Fruit fly (Drosophila melanogaster) whole organism, embryonic: ENCODE measurements around the gene Ntf-2r.

Experiments
- ATbp ChIP-seq: fragments of 200-800 bp; sonication (Bioruptor generic); optimal IDR thresholded peaks from 2 replicates; lab custom pipeline; 2017; ENCODE audit warnings: missing biosample characterization, mild to moderate bottlenecking, missing genetic modification characterization, missing genetic modification reagents
- Blimp-1 ChIP-seq: fragments of 200-800 bp; sonication (Bioruptor generic); optimal IDR thresholded peaks from 3 replicates; lab custom pipeline; 2018; ENCODE audit warnings: missing biosample characterization, missing genetic modification characterization, mild to moderate bottlenecking, moderate library complexity, missing genetic modification reagents
- C15 ChIP-seq: fragments of 200-800 bp; sonication (Bioruptor generic); IDR thresholded peaks from 3 replicates; pipeline ENCODE4 v1.3.6; 2022; ENCODE audit warnings: missing biosample characterization, missing genetic modification characterization
- CG10431 ChIP-seq: fragments of 200-800 bp; sonication (Bioruptor generic); optimal IDR thresholded peaks from 3 replicates; lab custom pipeline; 2018; ENCODE audit warnings: missing biosample characterization, mild to moderate bottlenecking, missing genetic modification characterization
- CG11398 ChIP-seq: fragments of 200-800 bp; sonication (Bioruptor generic); optimal IDR thresholded peaks from 2 replicates; lab custom pipeline; 2016; ENCODE audit warnings: missing biosample characterization, missing genetic modification characterization
- CG12299 ChIP-seq: fragments of 200-800 bp; sonication (Bioruptor generic); optimal IDR thresholded peaks from 2 replicates; lab custom pipeline; 2018; ENCODE audit warnings: missing biosample characterization, mild to moderate bottlenecking, missing genetic modification characterization
- CG1233 ChIP-seq: fragments of 200-800 bp; sonication (Bioruptor generic); optimal IDR thresholded peaks from 4 replicates; lab custom pipeline; 2018; ENCODE audit warnings: missing biosample characterization, mild to moderate bottlenecking, missing genetic modification characterization
- CG12942 ChIP-seq: fragments of 200-800 bp; sonication (Bioruptor generic); optimal IDR thresholded peaks from 3 replicates; lab custom pipeline; 2016; ENCODE audit warnings: missing biosample characterization, missing genetic modification characterization
- CG13287 ChIP-seq: fragments of 200-800 bp; sonication (Bioruptor generic); IDR thresholded peaks from 2 replicates; pipeline ENCODE4 v1.3.6; 2022; ENCODE audit warnings: missing biosample characterization, missing genetic modification characterization; ENCODE audit not compliant: partially characterized antibody
- CG13624 ChIP-seq: fragments of 200-800 bp; sonication (Bioruptor generic); optimal IDR thresholded peaks from 2 replicates; lab custom pipeline; 2016; ENCODE audit warnings: missing biosample characterization, missing genetic modification characterization
- CG15514 ChIP-seq: fragments of 200-800 bp; sonication (Bioruptor generic); optimal IDR thresholded peaks from 3 replicates; lab custom pipeline; 2017; ENCODE audit warnings: missing biosample characterization, missing genetic modification characterization, mild to moderate bottlenecking, moderate library complexity, missing genetic modification reagents
- CG1602 ChIP-seq: fragments of 200-800 bp; sonication (Bioruptor generic); optimal IDR thresholded peaks from 3 replicates; lab custom pipeline; 2016; ENCODE audit warnings: missing biosample characterization, missing genetic modification characterization
- CG1603 ChIP-seq: fragments of 200-800 bp; sonication (Bioruptor generic); optimal IDR thresholded peaks from 2 replicates; lab custom pipeline; 2019; ENCODE audit warnings: missing biosample characterization, mild to moderate bottlenecking, missing genetic modification characterization, moderate library complexity
- CG16813 ChIP-seq: fragments of 200-800 bp; sonication (Bioruptor generic); IDR thresholded peaks from 3 replicates; pipeline ENCODE4 v1.3.6; 2022; ENCODE audit warnings: missing biosample characterization, missing genetic modification characterization; ENCODE audit not compliant: partially characterized antibody
- CG2199 ChIP-seq: fragments of 200-800 bp; sonication (Bioruptor generic); IDR thresholded peaks from 3 replicates; pipeline ENCODE4 v1.3.6; 2022; ENCODE audit warnings: missing biosample characterization, missing genetic modification characterization
- CG33213 ChIP-seq: fragments of 200-800 bp; sonication (Bioruptor generic); optimal IDR thresholded peaks from 3 replicates; lab custom pipeline; 2016; ENCODE audit warnings: missing biosample characterization, missing genetic modification characterization
- CG9817 ChIP-seq: fragments of 200-800 bp; sonication (Bioruptor generic); optimal IDR thresholded peaks from 2 replicates; lab custom pipeline; 2018; ENCODE audit warnings: missing biosample characterization, mild to moderate bottlenecking, missing genetic modification characterization, moderate library complexity
- CTCF ChIP-seq: fragments of 200-800 bp; sonication (Bioruptor generic); optimal IDR thresholded peaks from 2 replicates; lab custom pipeline; 2017; ENCODE audit warnings: missing biosample characterization, mild to moderate bottlenecking, missing genetic modification characterization, moderate library complexity
- Dad ChIP-seq: fragments of 200-800 bp; sonication (Bioruptor generic); optimal IDR thresholded peaks from 3 replicates; lab custom pipeline; 2016; ENCODE audit warnings: missing biosample characterization, missing genetic modification characterization
- Dip3 ChIP-seq: fragments of 200-800 bp; sonication (Bioruptor generic); optimal IDR thresholded peaks from 3 replicates; lab custom pipeline; 2016; ENCODE audit warnings: missing biosample characterization, missing genetic modification characterization
- Fer2 ChIP-seq: fragments of 200-800 bp; sonication (Bioruptor generic); optimal IDR thresholded peaks from 2 replicates; lab custom pipeline; 2018; ENCODE audit warnings: missing biosample characterization, mild to moderate bottlenecking, missing genetic modification characterization, moderate library complexity
- Fer3 ChIP-seq: fragments of 200-800 bp; sonication (Bioruptor generic); optimal IDR thresholded peaks from 2 replicates; lab custom pipeline; 2018; ENCODE audit warnings: missing biosample characterization, mild to moderate bottlenecking, missing genetic modification characterization, moderate library complexity
- HHEX ChIP-seq: fragments of 200-800 bp; sonication (Bioruptor generic); optimal IDR thresholded peaks from 3 replicates; lab custom pipeline; 2017; ENCODE audit warnings: missing biosample characterization, mild to moderate bottlenecking, missing genetic modification characterization, missing genetic modification reagents
- Jarid2 ChIP-seq: fragments of 200-800 bp; sonication (Bioruptor generic); optimal IDR thresholded peaks from 3 replicates; lab custom pipeline; 2017; ENCODE audit warnings: mild to moderate bottlenecking, missing biosample characterization, missing genetic modification reagents, missing genetic modification characterization
- NC2β ChIP-seq: fragments of 200-800 bp; sonication (Bioruptor generic); optimal IDR thresholded peaks from 2 replicates; lab custom pipeline; 2016; ENCODE audit warnings: missing biosample characterization, missing genetic modification characterization
- Poxn ChIP-seq: fragments of 200-800 bp; sonication (Bioruptor generic); IDR thresholded peaks from 2 replicates; pipeline ENCODE4 v1.3.6; 2022; ENCODE audit warnings: missing biosample characterization, missing genetic modification characterization
- Sin3A ChIP-seq: fragments of >200 bp; optimal IDR thresholded peaks from 2 replicates; lab custom pipeline; 2018
- Xrp1 ChIP-seq: fragments of 200-800 bp; sonication (Bioruptor generic); IDR thresholded peaks from 2 replicates; pipeline ENCODE4 v1.3.6; 2022; ENCODE audit warnings: missing biosample characterization, missing genetic modification characterization
- amos ChIP-seq: fragments of 200-800 bp; sonication (Bioruptor generic); IDR thresholded peaks from 2 replicates; pipeline ENCODE4 v1.3.6; 2022; ENCODE audit warnings: missing biosample characterization, missing genetic modification characterization; ENCODE audit not compliant: partially characterized antibody
- ato ChIP-seq: fragments of 200-800 bp; sonication (Bioruptor generic); IDR thresholded peaks from 2 replicates; pipeline ENCODE4 v1.3.6; 2022; ENCODE audit warnings: missing biosample characterization, missing genetic modification characterization; ENCODE audit not compliant: partially characterized antibody
- az2 ChIP-seq: fragments of 200-800 bp; sonication (Bioruptor generic); optimal IDR thresholded peaks from 3 replicates; lab custom pipeline; 2016; ENCODE audit warnings: missing biosample characterization, missing genetic modification characterization
- corto ChIP-seq: fragments of 200-800 bp; sonication (Bioruptor generic); optimal IDR thresholded peaks from 2 replicates; lab custom pipeline; 2016; ENCODE audit warnings: missing biosample characterization, mild to moderate bottlenecking, missing genetic modification characterization, moderate library complexity
- dan ChIP-seq: fragments of 200-800 bp; sonication (Bioruptor generic); IDR thresholded peaks from 2 replicates; pipeline ENCODE4 v1.3.6; 2022; ENCODE audit warnings: missing biosample characterization, missing genetic modification characterization
- grau ChIP-seq: fragments of 200-800 bp; optimal IDR thresholded peaks from 3 replicates; lab custom pipeline; 2019; ENCODE audit warnings: missing biosample characterization, mild to moderate bottlenecking, missing genetic modification characterization, moderate library complexity
- grn ChIP-seq: fragments of 200-800 bp; sonication (Bioruptor generic); optimal IDR thresholded peaks from 3 replicates; lab custom pipeline; 2017; ENCODE audit warnings: missing biosample characterization, missing genetic modification characterization
- gro ChIP-seq: fragments of 200-800 bp; sonication (Bioruptor generic); optimal IDR thresholded peaks from 2 replicates; lab custom pipeline; 2016; ENCODE audit warnings: missing biosample characterization, missing genetic modification characterization
- gsb ChIP-seq: fragments of 200-800 bp; sonication (Bioruptor generic); IDR thresholded peaks from 2 replicates; pipeline ENCODE4 v1.3.6; 2022; ENCODE audit warnings: missing biosample characterization, missing genetic modification characterization
- hbn ChIP-seq: fragments of 200-800 bp; sonication (Bioruptor generic); IDR thresholded peaks from 2 replicates; pipeline ENCODE4 v1.3.6; 2022; ENCODE audit warnings: missing biosample characterization, missing genetic modification characterization; ENCODE audit not compliant: partially characterized antibody
- kni ChIP-seq: fragments of 200-800 bp; sonication (Bioruptor generic); optimal IDR thresholded peaks from 3 replicates; lab custom pipeline; 2017; ENCODE audit warnings: mild to moderate bottlenecking, missing biosample characterization, missing genetic modification reagents, missing genetic modification characterization
- lbe ChIP-seq: fragments of 200-800 bp; sonication (Bioruptor generic); optimal IDR thresholded peaks from 2 replicates; lab custom pipeline; 2016; ENCODE audit warnings: missing biosample characterization, mild to moderate bottlenecking, missing genetic modification characterization
- maf-S ChIP-seq: fragments of 200-800 bp; sonication (Bioruptor generic); optimal IDR thresholded peaks from 2 replicates; lab custom pipeline; 2016; ENCODE audit warnings: missing biosample characterization, missing genetic modification characterization
- nerfin-2 ChIP-seq: fragments of 200-800 bp; sonication (Bioruptor generic); IDR thresholded peaks from 2 replicates; pipeline ENCODE4 v1.3.6; 2022; ENCODE audit warnings: missing biosample characterization, missing genetic modification characterization; ENCODE audit not compliant: partially characterized antibody
- nom ChIP-seq: fragments of 200-800 bp; sonication (Bioruptor generic); optimal IDR thresholded peaks from 2 replicates; lab custom pipeline; 2017; ENCODE audit warnings: missing biosample characterization, missing genetic modification characterization, mild to moderate bottlenecking, moderate library complexity, missing genetic modification reagents
- onecut ChIP-seq: fragments of 200-800 bp; sonication (Bioruptor generic); IDR thresholded peaks from 2 replicates; pipeline ENCODE4 v1.3.6; 2022; ENCODE audit warnings: missing biosample characterization, missing genetic modification characterization
- seq ChIP-seq: fragments of 200-800 bp; sonication (Bioruptor generic); IDR thresholded peaks from 2 replicates; pipeline ENCODE4 v1.3.6; 2022; ENCODE audit warnings: missing biosample characterization, missing genetic modification characterization
- tin ChIP-seq: fragments of 200-800 bp; sonication (Bioruptor generic); optimal IDR thresholded peaks from 3 replicates; lab custom pipeline; 2016; ENCODE audit warnings: missing biosample characterization, missing genetic modification characterization
- tio ChIP-seq: fragments of 200-800 bp; sonication (Bioruptor generic); optimal IDR thresholded peaks from 2 replicates; lab custom pipeline; 2017; ENCODE audit warnings: missing biosample characterization, missing genetic modification characterization, inconsistent platforms
- tna ChIP-seq: fragments of 200-800 bp; sonication (Bioruptor generic); IDR thresholded peaks from 2 replicates; pipeline ENCODE4 v1.3.6; 2022; ENCODE audit warnings: missing biosample characterization, missing genetic modification characterization; ENCODE audit not compliant: partially characterized antibody
- tup ChIP-seq: fragments of 200-800 bp; sonication (Bioruptor generic); optimal IDR thresholded peaks from 2 replicates; lab custom pipeline; 2016; ENCODE audit warnings: missing biosample characterization, mild to moderate bottlenecking, missing genetic modification characterization, moderate library complexity
- zf30C ChIP-seq: fragments of 200-800 bp; sonication (Bioruptor generic); optimal IDR thresholded peaks from 3 replicates; lab custom pipeline; 2018; ENCODE audit warnings: missing biosample characterization, mild to moderate bottlenecking, missing genetic modification characterization

Gene Ntf-2r

dm6 chr2L:18442903-18443608 is 11.4 kb upstream of the Ntf-2r start, which contains the start of gene RpS26 (continued):
- TF ChIP-seq Dip3 (peak; percentile 8), nom (peak; percentile 46), hbn (GFP tag; lab: Robert Waterston, UW) (no peak), Blimp-1 (GFP tag; lab: Kevin White, UChicago) (no peak), zf30C (no peak), CTCF (GFP tag; lab: Kevin White, UChicago) (no peak), CG12942 (GFP tag; lab: Kevin White, UChicago) (peak; percentile 16), az2 (no peak), CG9817 (tag; lab: Kevin White, UChicago) (peak; percentile 65), CG15514 (GFP tag; lab: Kevin White, UChicago) (peak; percentile 61), CG2199 (no peak), gsb (GFP tag; lab: Robert Waterston, UW) (no peak), CG33213 (GFP tag; lab: Kevin White, UChicago) (peak; percentile 65), CG1603 (peak; percentile 44), CG13624 (GFP tag; lab: Kevin White, UChicago) (peak; percentile 51), ato (GFP tag; lab: Robert Waterston, UW) (no peak), CG11398 (no peak), Fer3 (peak; percentile 48), nerfin-2 (no peak), C15 (GFP tag; lab: Robert Waterston, UW) (no peak), CG16813 (GFP tag; lab: Robert Waterston, UW) (0 out of 3 replicates have a peak, but pooled peaks have one; percentile 14), CG13287 (GFP tag; lab: Robert Waterston, UW) (no peak), Dad (peak; percentile 57), gro (GFP tag; lab: Kevin White, UChicago) (peak; percentile 40), Xrp1 (GFP tag; lab: Robert Waterston, UW) (no peak), NC2β (GFP tag; lab: Kevin White, UChicago) (peak; percentile 92), corto (GFP tag; lab: Kevin White, UChicago) (no peak), kni (GFP tag; lab: Kevin White, UChicago) (no peak), amos (GFP tag; lab: Robert Waterston, UW) (no peak), tio (GFP tag; lab: Kevin White, UChicago) (no peak), CG12299 (tag; lab: Kevin White, UChicago) (peak; percentile 23), Sin3A (lab: Kevin White, UChicago) (peak; percentile 95), seq (GFP tag; lab: Robert Waterston, UW) (no peak), CG1602 (peak; percentile 53), tin (GFP tag; lab: Kevin White, UChicago) (peak; percentile 38), HHEX (GFP tag; lab: Kevin White, UChicago) (no peak), Fer2 (tag; lab: Kevin White, UChicago) (peak; percentile 6), tna (no peak), tup (no peak), CG10431 (GFP tag; lab: Kevin White, UChicago) (peak; percentile 49), lbe (GFP tag; lab: Kevin White, UChicago) (peak; percentile 40), ATbp (GFP tag; lab: Kevin White, UChicago) (no peak), dan (GFP tag; lab: Robert Waterston, UW) (no peak), Poxn (no peak), CG1233 (GFP tag; lab: Kevin White, UChicago) (no peak), onecut (no peak), Jarid2 (peak; percentile 24), maf-S (GFP tag; lab: Kevin White, UChicago) (peak; percentile 11), grau (tag; lab: Kevin White, UChicago) (peak; percentile 54), grn (GFP tag; lab: Kevin White, UChicago) (no peak)
